Worm (Caenorhabditis elegans): ENCODE results near the gene col-146.

The col-146 gene

DNA sequence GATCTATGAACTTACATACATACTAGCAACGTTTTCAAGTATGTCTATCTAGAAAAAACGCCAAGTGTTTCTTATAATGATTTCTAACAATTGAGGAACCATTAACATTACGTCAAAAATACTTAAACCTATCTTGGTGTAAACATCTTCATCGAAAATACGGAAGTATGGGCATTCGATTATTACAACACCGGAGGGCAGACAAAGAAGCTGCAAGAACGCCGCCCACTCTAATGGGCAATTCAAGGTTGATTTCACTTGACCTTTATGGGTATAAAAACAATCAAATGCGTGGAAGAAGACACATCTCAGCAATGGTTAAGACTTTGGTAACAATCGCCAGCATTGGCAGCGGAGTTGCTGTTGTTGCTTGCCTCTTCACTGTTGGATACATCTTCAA, at the start of gene col-146:
Gene col-146 (plus strand): TSS at position 301 of the 400 bp plus-strand sequence.
- no peak for TF ChIP-seq unc-62 (GFP tag; optimal IDR thresholded peaks at IDR 0.05)

DNA sequence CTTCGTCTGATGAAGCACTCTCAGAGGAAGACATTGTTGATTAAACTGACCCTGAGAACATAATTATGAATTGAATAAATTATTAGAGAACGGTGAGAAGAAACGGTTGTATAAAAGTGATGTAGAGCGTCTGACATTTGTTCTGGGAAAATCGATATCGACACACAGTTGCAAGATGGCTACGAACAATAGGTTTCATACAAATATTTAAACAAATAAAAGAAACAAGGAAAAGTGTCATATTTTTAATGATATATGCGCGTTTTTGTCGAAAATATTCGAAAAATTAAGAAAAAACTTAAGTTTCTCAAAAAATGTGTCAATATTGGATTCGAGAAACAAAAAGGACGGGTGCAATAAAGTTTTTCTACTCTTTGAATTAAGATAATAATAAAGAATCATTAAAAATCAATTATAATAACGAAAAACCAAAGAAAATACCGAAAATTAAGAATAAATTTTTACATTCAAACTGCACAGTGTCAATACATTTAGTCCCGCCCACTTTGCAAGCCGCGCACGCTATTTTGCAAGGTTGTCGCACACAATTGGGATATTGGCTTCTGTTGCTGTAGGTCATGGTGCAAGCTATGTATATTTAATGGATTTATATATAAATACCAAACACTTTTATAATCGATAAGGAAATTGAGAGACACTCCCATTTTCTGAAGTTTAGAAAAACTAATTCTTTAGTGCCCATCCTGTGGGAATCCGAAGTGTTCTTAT, 47.0 kb upstream of the col-146 start, which contains the start of gene rtfo-1:
Gene rtfo-1 (minus strand): TSS at position 51 of the 729 bp plus-strand sequence.
- no peak for TF ChIP-seq unc-62 (GFP tag; optimal IDR thresholded peaks at IDR 0.05)

DNA sequence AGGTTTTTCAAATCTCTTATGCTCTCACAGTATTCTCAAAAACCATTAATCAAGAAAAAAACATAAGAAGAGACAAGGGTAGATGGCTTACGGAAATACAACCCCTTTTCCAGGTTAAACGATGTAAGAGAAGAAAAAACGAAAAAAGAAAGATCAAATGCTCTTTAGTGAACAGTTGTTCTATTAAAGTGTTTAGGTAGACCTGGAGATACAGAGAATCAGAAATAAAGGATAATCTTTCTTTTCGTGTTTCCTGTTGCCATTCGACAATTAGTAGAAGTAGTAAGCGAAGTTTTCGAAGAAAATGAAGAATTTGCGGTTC, 46.5 kb upstream of the col-146 start, which contains the start of gene K09G1.1:
Gene K09G1.1 (plus strand): TSS at position 223 of the 322 bp plus-strand sequence.
- TF ChIP-seq unc-62 (GFP tag; optimal IDR thresholded peaks at IDR 0.05), result no peak

DNA sequence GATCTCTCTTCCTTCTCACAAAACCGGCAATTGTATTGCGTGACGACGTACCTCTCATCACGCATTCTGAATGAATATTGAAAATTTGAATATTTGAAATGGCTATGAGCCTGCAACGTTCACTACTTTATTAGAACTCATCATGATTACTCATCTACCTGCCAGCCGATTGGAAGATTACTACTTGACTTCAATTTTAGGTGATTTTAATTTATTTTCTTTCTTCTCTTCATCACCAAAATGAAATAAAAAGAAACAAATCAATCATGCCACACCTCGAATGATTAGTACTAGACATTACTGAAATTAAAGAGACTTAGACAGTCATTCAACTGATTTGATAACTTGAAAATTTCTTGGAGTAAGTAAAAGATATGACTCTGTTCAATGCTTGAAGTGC, 45.5 kb upstream of the col-146 start:
- no peak for TF ChIP-seq unc-62 (GFP tag; optimal IDR thresholded peaks at IDR 0.05)

DNA sequence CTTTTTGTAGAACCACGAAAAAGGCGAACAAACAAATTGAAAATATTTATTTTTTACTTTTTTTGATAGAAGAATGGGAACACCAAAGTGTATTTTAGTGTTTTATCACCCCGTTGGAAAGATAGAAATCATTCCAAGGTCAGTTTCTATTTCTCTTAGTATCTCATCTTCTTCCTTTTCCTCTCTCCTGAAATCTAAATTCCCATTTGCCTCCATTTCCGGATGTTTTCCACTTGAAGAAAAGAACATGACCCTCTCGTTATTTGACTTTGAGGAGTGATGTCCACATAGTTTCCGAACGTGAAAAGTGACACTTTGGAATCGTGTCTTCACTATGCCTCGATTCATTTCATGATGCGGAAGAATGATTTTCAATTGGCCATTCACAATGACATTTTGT, 42.1 kb upstream of the col-146 start:
- TF ChIP-seq unc-62 (GFP tag; optimal IDR thresholded peaks at IDR 0.05), result no peak

DNA sequence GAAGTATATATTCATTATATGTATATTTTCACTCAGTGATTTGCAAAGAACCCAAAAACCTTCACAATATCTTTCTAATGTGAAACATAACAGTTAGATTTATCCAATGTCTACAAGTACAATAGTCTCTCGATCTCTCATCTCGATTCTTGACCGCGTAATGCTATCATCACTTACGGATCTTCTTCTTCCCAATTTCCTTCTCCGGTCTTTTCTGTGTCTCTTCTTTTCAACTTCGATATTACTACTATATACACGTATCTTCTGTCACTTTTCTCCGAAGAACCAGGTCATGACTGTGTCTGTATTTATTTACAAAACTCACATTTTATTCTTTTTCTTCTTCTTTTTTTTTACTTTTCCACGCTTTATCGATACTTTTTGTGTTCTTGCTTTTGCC, 41.2 kb upstream of the col-146 start:
- no peak for TF ChIP-seq unc-62 (GFP tag; optimal IDR thresholded peaks at IDR 0.05)

DNA sequence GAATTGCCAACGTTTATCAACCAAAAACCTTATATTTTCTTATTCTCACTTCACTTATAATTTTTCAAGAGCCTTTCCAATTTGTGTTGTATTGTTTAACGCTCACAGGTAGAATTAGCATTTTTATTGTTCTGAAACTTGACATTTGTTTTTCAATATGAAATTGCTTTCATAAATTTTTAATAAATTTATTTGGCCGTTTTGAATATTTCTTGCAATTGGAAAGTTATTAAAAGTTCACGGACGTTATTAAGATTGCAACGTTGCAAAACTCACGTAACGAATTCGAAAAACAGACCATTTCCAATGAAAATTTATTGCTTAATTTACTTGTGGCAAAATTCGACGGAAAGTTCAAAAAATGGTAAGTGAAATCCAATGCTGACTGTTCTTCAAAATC, 39.4 kb upstream of the col-146 start, which contains the start of gene K09G1.2:
Gene K09G1.2 (plus strand): TSS at position 301 of the 400 bp plus-strand sequence.
- TF ChIP-seq unc-62 (GFP tag; optimal IDR thresholded peaks at IDR 0.05), result no peak

DNA sequence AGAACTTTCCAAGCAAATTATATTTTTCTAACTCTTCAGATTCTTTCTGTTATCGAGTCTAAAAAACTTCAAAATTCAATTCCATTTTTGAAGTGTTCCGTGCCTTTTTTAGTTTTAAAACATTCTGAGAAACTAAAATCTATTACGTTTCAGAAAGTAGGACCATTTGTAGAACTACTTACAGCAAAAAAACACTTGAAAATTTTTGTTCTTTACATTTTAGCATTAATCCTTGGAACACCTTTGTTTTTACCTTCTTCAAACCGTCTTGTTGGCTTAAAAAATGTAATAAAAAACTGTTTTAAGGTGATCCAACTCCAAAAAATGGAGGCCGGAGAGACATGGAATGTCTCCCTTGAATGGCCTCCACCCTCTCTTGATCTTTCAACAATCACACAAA, 21.5 kb upstream of the col-146 start, which contains the start of gene dop-2:
Gene dop-2 (plus strand): TSS at position 301 of the 400 bp plus-strand sequence.
- no peak for TF ChIP-seq unc-62 (GFP tag; optimal IDR thresholded peaks at IDR 0.05)

DNA sequence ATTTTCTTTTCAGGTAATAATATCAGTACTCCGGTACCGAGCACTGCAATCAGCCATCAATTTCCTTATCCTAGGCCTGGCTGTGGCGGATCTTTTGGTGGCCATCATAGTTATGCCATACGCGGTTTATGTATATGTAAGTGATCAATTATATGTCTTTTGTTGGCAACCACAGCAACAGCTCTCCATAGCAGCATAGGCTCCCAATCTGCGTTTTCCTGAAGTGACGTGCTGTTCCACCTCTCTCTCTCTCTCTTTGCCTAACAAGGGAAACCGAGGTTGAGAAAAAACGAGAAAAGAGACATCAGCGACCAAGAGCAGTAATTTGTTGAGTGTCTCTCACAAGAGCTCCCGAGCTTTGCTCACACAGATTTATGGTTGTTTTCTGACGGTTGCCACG, 20.5 kb upstream of the col-146 start:
- no peak for TF ChIP-seq unc-62 (GFP tag; optimal IDR thresholded peaks at IDR 0.05)

DNA sequence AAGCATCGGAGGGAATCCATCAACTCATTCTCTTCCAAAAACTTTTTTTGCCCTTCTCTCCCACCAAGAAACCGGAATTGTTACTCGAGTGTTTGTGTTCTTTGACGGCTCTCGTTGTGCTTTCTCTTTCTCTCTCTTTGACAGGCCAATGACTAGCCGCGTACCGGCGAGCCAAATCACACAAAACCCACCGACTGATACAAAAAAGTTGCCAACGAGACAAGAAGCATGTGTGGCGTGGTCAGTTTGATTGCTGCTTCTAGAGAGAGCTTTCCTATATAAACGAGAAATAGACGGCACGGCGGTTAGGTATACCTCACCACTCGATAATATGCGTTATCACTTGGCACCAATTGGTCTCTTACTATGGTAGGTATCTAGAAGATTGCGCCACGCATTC, 14.0 kb upstream of the col-146 start, which contains the start of gene pqn-63:
Gene pqn-63 (plus strand): TSS at position 307 of the 400 bp plus-strand sequence.
- no peak for TF ChIP-seq unc-62 (GFP tag; optimal IDR thresholded peaks at IDR 0.05)

DNA sequence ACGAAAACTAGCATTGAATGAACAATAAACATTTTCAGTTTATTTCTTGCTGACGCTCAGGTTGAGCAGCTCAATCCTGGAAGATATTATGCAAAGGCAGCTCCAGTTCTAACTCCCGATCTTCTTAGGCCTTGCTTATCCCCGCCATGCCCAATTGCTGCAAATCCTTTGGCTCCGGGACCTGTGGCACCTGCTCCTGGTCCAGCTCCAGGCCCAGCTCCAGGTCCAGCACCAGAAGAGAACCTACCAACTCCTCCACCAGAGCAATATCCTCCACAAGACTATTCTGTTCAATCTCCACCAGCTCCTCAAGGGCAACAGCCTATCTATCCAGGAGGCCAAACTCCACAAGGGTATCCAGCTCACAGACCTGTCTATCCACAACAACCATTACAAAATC, 13.6 kb upstream of the col-146 start:
- TF ChIP-seq unc-62 (GFP tag; optimal IDR thresholded peaks at IDR 0.05), result no peak

DNA sequence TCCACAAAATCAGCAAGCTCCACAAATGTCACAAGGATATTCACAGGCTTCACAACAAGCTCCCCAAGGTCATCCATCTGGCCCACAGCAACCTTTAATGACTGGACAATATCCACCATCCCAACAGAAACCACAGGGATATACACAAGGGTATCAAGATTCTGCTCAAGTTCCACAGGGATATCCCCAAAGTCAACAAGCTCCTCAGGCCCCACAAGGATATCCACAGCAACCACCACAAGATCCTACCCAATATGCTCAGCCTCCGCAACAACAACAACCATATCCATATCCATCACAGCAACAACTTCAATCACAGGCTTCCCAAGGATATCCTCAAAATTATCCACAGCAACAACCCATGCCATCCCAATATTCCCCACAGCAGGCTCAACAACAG, 13.1 kb upstream of the col-146 start:
- no peak for TF ChIP-seq unc-62 (GFP tag; optimal IDR thresholded peaks at IDR 0.05)

DNA sequence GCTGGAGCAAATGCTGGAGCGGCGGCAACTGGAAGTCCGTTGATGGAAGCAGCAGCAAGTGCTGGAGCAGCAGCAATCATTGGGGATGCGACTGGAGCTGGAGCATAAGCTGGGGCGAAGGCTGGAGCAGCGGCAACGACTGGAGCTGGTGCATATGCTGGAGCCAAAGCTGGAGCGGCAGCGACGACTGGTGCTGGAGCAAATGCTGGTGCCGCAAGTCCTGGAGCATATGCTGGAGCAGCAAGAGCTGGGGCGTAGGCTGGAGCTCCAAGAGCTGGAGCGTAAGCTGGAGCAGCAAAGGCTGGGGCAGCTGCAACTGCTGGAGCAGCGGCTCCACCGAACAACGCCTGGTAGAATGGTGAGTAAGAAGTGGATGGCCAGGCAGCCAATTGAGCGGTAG, 11.3 kb upstream of the col-146 start:
- TF ChIP-seq unc-62 (GFP tag; optimal IDR thresholded peaks at IDR 0.05), result no peak

DNA sequence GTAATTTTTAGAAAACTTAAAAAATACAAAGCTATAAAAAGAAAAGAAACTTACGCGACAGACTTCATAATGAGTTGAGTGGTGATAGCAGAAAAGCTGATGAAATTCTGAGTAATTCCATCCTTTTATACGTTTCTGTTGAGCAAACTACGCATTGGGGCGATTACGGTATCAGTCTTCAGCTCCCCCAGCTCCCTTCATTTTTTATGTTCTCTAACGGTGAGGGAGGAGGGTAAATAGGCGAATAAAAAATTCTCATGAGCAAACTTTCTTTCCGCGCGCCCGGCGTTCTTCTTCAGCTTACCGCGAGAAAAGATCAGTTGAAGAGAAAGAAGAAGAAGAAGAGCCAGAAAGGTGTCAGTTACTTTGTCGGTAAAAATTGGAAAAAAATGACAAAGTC, 10.8 kb upstream of the col-146 start, which contains the start of gene idpc-7:
Gene idpc-7 (minus strand): TSS at position 101 of the 400 bp plus-strand sequence.
- TF ChIP-seq unc-62 (GFP tag; optimal IDR thresholded peaks at IDR 0.05), result no peak

DNA sequence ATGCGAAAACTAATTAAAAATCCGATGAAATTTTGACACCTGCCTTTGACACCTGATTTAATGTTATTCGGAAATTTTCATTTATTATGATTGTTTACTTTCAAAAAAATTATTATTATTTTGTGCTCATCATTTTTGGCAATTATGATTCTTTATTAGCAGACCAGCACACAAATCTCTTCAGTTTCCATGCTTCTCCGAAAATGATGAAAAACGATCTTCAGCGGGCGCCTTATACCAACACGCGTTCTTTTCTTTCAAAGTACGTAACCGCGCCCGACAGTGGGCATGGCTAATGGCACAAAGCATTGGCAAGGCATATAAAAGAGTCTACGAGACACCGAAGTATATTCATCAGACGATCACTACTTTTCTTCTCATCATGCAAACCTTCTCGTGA, 9.9 kb upstream of the col-146 start, which contains the start of gene idpc-6:
Gene idpc-6 (plus strand): TSS at position 301 of the 400 bp plus-strand sequence.
- no peak for TF ChIP-seq unc-62 (GFP tag; optimal IDR thresholded peaks at IDR 0.05)

DNA sequence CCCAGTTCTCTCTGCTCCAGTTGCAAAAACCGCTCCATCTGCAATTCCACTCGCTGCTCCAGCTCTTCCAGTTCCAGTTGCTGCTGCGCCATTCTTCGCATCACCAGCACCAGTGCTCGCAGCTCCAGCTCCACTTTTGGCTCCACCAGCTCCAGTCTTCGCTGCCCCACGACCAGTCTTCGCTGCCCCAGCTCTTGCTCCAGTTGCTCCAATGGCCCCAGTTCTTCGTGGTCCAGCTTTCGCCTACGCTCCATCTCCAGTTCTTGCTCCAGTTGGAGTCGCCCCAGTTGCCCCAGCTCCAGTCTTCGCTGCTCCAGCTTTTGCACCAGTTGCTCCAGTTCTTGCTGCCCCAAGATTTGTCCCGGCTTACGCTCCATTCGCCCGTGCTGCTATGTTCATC, 9.3 kb upstream of the col-146 start:
- TF ChIP-seq unc-62 (GFP tag; optimal IDR thresholded peaks at IDR 0.05), result no peak

DNA sequence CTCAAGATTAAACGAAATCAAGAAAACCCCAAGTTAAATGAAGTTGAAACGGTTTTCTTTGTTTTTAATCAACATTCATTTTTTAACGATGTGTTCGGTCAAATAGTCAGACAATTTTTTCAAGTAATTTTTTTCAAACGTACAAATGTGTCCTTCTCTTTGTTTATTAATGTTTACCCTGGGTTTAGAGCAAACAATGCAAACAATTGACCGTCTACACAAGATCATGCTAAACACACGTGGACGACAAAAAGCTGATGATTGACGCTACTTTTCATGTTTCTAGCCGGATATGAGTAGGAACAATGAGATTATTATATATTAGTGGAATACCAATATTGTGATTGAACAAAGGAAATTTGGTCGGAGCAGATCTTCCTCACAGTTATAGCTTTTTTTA, 8.3 kb upstream of the col-146 start:
- no peak for TF ChIP-seq unc-62 (GFP tag; optimal IDR thresholded peaks at IDR 0.05)

Measured in whole organism, dauer.